Worm (Caenorhabditis elegans) whole organism, L2 larva: ENCODE results near the gene henn-1.

Experiments used
- aly-2 ChIP-seq: fragments of 150-350 bp; optimal IDR thresholded peaks from 2 replicates; lab custom pipeline; 2014; ENCODE audit warnings: missing biosample characterization, missing genetic modification characterization
- ceh-82 ChIP-seq: fragments of 150-350 bp; optimal IDR thresholded peaks from 2 replicates; lab custom pipeline; 2014; ENCODE audit warnings: missing biosample characterization, missing genetic modification characterization
- fos-1 ChIP-seq: fragments of 150-350 bp; optimal IDR thresholded peaks from 2 replicates; lab custom pipeline; 2014; ENCODE audit warnings: missing biosample characterization, missing genetic modification characterization
- lin-39 ChIP-seq: fragments of 150-350 bp; optimal IDR thresholded peaks from 2 replicates; lab custom pipeline; 2014; ENCODE audit warnings: missing biosample characterization, missing genetic modification reagents, missing genetic modification characterization
- lsy-2 ChIP-seq, 2 experiments: fragments of 150-350 bp in 1 of 2; sonication (generic microtip) in 1 of 2; optimal IDR thresholded peaks; 2 replicates each; lab custom pipeline; 2014 to 2017; ENCODE audit warnings: missing biosample characterization in 2 of 2, missing genetic modification characterization in 2 of 2
- mdl-1 ChIP-seq, 2 experiments: fragments of 150-350 bp in 1 of 2; sonication (generic microtip) in 1 of 2; optimal IDR thresholded peaks; 2 replicates each; lab custom pipeline; 2017; ENCODE audit warnings: missing biosample characterization in 2 of 2, missing genetic modification characterization in 2 of 2
- nhr-11 ChIP-seq: fragments of 150-350 bp; optimal IDR thresholded peaks from 2 replicates; lab custom pipeline; 2014; ENCODE audit warnings: missing biosample characterization, missing genetic modification characterization
- nhr-23 ChIP-seq: fragments of 150-350 bp; optimal IDR thresholded peaks from 2 replicates; lab custom pipeline; 2014; ENCODE audit warnings: missing biosample characterization, missing genetic modification reagents, missing genetic modification characterization
- nhr-25 ChIP-seq: fragments of 150-350 bp; sonication (generic microtip); optimal IDR thresholded peaks from 3 replicates; lab custom pipeline; 2014; ENCODE audit warnings: missing biosample characterization, missing genetic modification characterization
- nhr-6 ChIP-seq: fragments of 150-350 bp; optimal IDR thresholded peaks from 2 replicates; lab custom pipeline; 2014; ENCODE audit warnings: missing biosample characterization, missing genetic modification characterization
- skn-1 ChIP-seq: sonication (generic microtip); optimal IDR thresholded peaks from 2 replicates; lab custom pipeline; 2017; ENCODE audit warnings: missing biosample characterization, missing genetic modification characterization
- sma-9 ChIP-seq, 2 experiments: fragments of 150-350 bp in 1 of 2; sonication (generic microtip) in 1 of 2; optimal IDR thresholded peaks; 2 replicates each; lab custom pipeline; 2014 to 2016; ENCODE audit warnings: missing genetic modification characterization in 2 of 2, mild to moderate bottlenecking in 1 of 2, missing biosample characterization in 1 of 2, missing compliant biosample characterization in 1 of 2, missing genetic modification reagents in 1 of 2, moderate library complexity in 1 of 2
- snpc-4 ChIP-seq: fragments of 150-350 bp; optimal IDR thresholded peaks from 2 replicates; lab custom pipeline; 2014; ENCODE audit warnings: missing biosample characterization, missing genetic modification characterization
- zag-1 ChIP-seq: fragments of 150-350 bp; optimal IDR thresholded peaks from 2 replicates; lab custom pipeline; 2014; ENCODE audit warnings: missing biosample characterization, missing genetic modification characterization

ce11 chrIII:8226178-8226577, 6.3 kb upstream of the henn-1 start, which contains the start of gene rfs-1:
- TF ChIP-seq sma-9 (GFP tag; optimal IDR thresholded peaks at IDR 0.05; lab: Kevin White, UChicago) = no peak
- no peak for TF ChIP-seq sma-9 (tag; optimal IDR thresholded peaks at IDR 0.05; lab: Kevin White, UChicago)
- TF ChIP-seq mdl-1 (tag; optimal IDR thresholded peaks at IDR 0.05; lab: Kevin White, UChicago) = no peak
- no peak for TF ChIP-seq nhr-6 (tag; lab: Kevin White, UChicago)
- no peak for TF ChIP-seq snpc-4 (tag; lab: Kevin White, UChicago)
- TF ChIP-seq zag-1 (tag; lab: Kevin White, UChicago) = no peak
- TF ChIP-seq lsy-2 (tag; optimal IDR thresholded peaks at IDR 0.05; lab: Kevin White, UChicago) = no peak
- no peak for TF ChIP-seq lin-39 (tag; lab: Kevin White, UChicago)
- TF ChIP-seq ceh-82 (tag; lab: Kevin White, UChicago) = no peak
- TF ChIP-seq nhr-25 (tag; lab: Kevin White, UChicago) = no peak
- no peak for TF ChIP-seq skn-1 (tag; lab: Kevin White, UChicago)
- no peak for TF ChIP-seq nhr-11
- no peak for TF ChIP-seq fos-1 (tag; lab: Kevin White, UChicago)
- TF ChIP-seq nhr-23 = no peak
- TF ChIP-seq aly-2 (tag; lab: Kevin White, UChicago) = no peak
